Worm (Caenorhabditis elegans) whole organism, mixed stage, embryonic: ENCODE results near the gene R02F2.4.

ENCODE experiments used
- M03D4.4 ChIP-seq: sonication (generic microtip); optimal IDR thresholded peaks from 2 replicates; lab custom pipeline; 2017; ENCODE audit warnings: mild to moderate bottlenecking, missing genetic modification characterization, missing compliant biosample characterization
- bed-3 ChIP-seq: fragments of 200-800 bp; sonication (Bioruptor generic); optimal IDR thresholded peaks from 3 replicates; lab custom pipeline; 2018; ENCODE audit warnings: mild to moderate bottlenecking, missing genetic modification characterization, moderate library complexity, missing compliant biosample characterization
- ceh-39 ChIP-seq: fragments of 150-350 bp; optimal IDR thresholded peaks from 2 replicates; lab custom pipeline; 2014; ENCODE audit warnings: missing biosample characterization, missing genetic modification characterization
- ceh-43 ChIP-seq: fragments of 200-800 bp; sonication (Bioruptor generic); optimal IDR thresholded peaks from 2 replicates; lab custom pipeline; 2018; ENCODE audit warnings: mild to moderate bottlenecking, missing genetic modification characterization, moderate library complexity, missing compliant biosample characterization
- ceh-83 ChIP-seq: fragments of 200-800 bp; sonication (Bioruptor generic); optimal IDR thresholded peaks from 2 replicates; lab custom pipeline; 2018; ENCODE audit warnings: mild to moderate bottlenecking, missing genetic modification characterization, missing compliant biosample characterization
- ces-1 ChIP-seq: fragments of 150-350 bp; optimal IDR thresholded peaks from 2 replicates; lab custom pipeline; 2014; ENCODE audit warnings: missing biosample characterization, missing genetic modification reagents, missing genetic modification characterization
- cnd-1 ChIP-seq: fragments of 200-800 bp; sonication (Bioruptor generic); optimal IDR thresholded peaks from 2 replicates; lab custom pipeline; 2018; ENCODE audit warnings: mild to moderate bottlenecking, missing genetic modification characterization, missing compliant biosample characterization
- drap-1 ChIP-seq: fragments of 200-800 bp; sonication (Bioruptor generic); optimal IDR thresholded peaks from 3 replicates; lab custom pipeline; 2018; ENCODE audit warnings: mild to moderate bottlenecking, missing genetic modification characterization, missing compliant biosample characterization
- elt-1 ChIP-seq: sonication (generic microtip); optimal IDR thresholded peaks from 2 replicates; lab custom pipeline; 2017; ENCODE audit warnings: missing genetic modification characterization, mild to moderate bottlenecking, missing compliant biosample characterization, antibody characterized with exemption, moderate library complexity, borderline replicate concordance; ENCODE audit not compliant: insufficient read depth
- elt-3 ChIP-seq: fragments of 150-350 bp; optimal IDR thresholded peaks from 2 replicates; lab custom pipeline; 2014; ENCODE audit warnings: missing biosample characterization, missing genetic modification characterization
- ham-2 ChIP-seq: fragments of 200-800 bp; sonication (Bioruptor generic); optimal IDR thresholded peaks from 2 replicates; lab custom pipeline; 2018; ENCODE audit warnings: mild to moderate bottlenecking, missing genetic modification characterization, missing compliant biosample characterization
- hlh-1 ChIP-seq: fragments of 150-350 bp; optimal IDR thresholded peaks from 2 replicates; lab custom pipeline; 2014; ENCODE audit warnings: missing biosample characterization, missing genetic modification reagents, missing genetic modification characterization
- lin-13 ChIP-seq: fragments of 150-350 bp; optimal IDR thresholded peaks from 2 replicates; lab custom pipeline; 2014; ENCODE audit warnings: missing biosample characterization, missing genetic modification characterization
- lsy-2 ChIP-seq: fragments of 150-350 bp; optimal IDR thresholded peaks from 2 replicates; lab custom pipeline; 2014; ENCODE audit warnings: missing biosample characterization, missing genetic modification characterization
- mab-5 ChIP-seq: fragments of 150-350 bp; optimal IDR thresholded peaks from 2 replicates; lab custom pipeline; 2014; ENCODE audit warnings: missing biosample characterization, missing genetic modification characterization
- mep-1 ChIP-seq: fragments of 150-350 bp; optimal IDR thresholded peaks from 2 replicates; lab custom pipeline; 2017; ENCODE audit warnings: missing biosample characterization, missing genetic modification reagents, missing genetic modification characterization, inconsistent platforms
- nhr-12 ChIP-seq: fragments of 150-350 bp; optimal IDR thresholded peaks from 2 replicates; lab custom pipeline; 2014; ENCODE audit warnings: missing biosample characterization, missing genetic modification characterization
- nhr-2 ChIP-seq: fragments of 150-350 bp; optimal IDR thresholded peaks from 2 replicates; lab custom pipeline; 2014; ENCODE audit warnings: missing biosample characterization, missing genetic modification characterization
- nhr-237 ChIP-seq: fragments of 150-350 bp; optimal IDR thresholded peaks from 2 replicates; lab custom pipeline; 2014; ENCODE audit warnings: missing biosample characterization, missing genetic modification characterization
- nhr-28 ChIP-seq: fragments of 150-350 bp; optimal IDR thresholded peaks from 2 replicates; lab custom pipeline; 2014; ENCODE audit warnings: missing biosample characterization, missing genetic modification characterization
- nhr-76 ChIP-seq: sonication (generic microtip); optimal IDR thresholded peaks from 2 replicates; lab custom pipeline; 2017; ENCODE audit warnings: missing biosample characterization, missing genetic modification characterization
- pha-4 ChIP-seq: fragments of 150-350 bp; optimal IDR thresholded peaks from 2 replicates; lab custom pipeline; 2018; ENCODE audit warnings: missing biosample characterization, missing genetic modification reagents, missing genetic modification characterization
- snpc-4 ChIP-seq: fragments of 150-350 bp; optimal IDR thresholded peaks from 2 replicates; lab custom pipeline; 2014; ENCODE audit warnings: missing biosample characterization, missing genetic modification characterization
- sptf-1 ChIP-seq: sonication (generic microtip); optimal IDR thresholded peaks from 2 replicates; lab custom pipeline; 2017; ENCODE audit warnings: mild to moderate bottlenecking, missing genetic modification characterization, moderate library complexity, missing compliant biosample characterization
- tbx-8 ChIP-seq: fragments of 200-800 bp; sonication (Bioruptor generic); optimal IDR thresholded peaks from 2 replicates; lab custom pipeline; 2018; ENCODE audit warnings: mild to moderate bottlenecking, missing genetic modification characterization, moderate library complexity, missing compliant biosample characterization
- unc-120 ChIP-seq: sonication (generic microtip); optimal IDR thresholded peaks from 2 replicates; lab custom pipeline; 2017; ENCODE audit warnings: missing genetic modification characterization, missing compliant biosample characterization; ENCODE audit not compliant: poor library complexity, severe bottlenecking
- unc-39 ChIP-seq: fragments of 150-350 bp; optimal IDR thresholded peaks from 2 replicates; lab custom pipeline; 2014; ENCODE audit warnings: missing biosample characterization, missing genetic modification characterization
- unc-62 ChIP-seq: fragments of 150-350 bp; optimal IDR thresholded peaks from 2 replicates; lab custom pipeline; 2014; ENCODE audit warnings: missing biosample characterization, missing genetic modification reagents, missing genetic modification characterization
- ztf-11 ChIP-seq: fragments of 150-350 bp; optimal IDR thresholded peaks from 2 replicates; lab custom pipeline; 2014; ENCODE audit warnings: missing biosample characterization, missing genetic modification characterization

R02F2.4 gene

DNA sequence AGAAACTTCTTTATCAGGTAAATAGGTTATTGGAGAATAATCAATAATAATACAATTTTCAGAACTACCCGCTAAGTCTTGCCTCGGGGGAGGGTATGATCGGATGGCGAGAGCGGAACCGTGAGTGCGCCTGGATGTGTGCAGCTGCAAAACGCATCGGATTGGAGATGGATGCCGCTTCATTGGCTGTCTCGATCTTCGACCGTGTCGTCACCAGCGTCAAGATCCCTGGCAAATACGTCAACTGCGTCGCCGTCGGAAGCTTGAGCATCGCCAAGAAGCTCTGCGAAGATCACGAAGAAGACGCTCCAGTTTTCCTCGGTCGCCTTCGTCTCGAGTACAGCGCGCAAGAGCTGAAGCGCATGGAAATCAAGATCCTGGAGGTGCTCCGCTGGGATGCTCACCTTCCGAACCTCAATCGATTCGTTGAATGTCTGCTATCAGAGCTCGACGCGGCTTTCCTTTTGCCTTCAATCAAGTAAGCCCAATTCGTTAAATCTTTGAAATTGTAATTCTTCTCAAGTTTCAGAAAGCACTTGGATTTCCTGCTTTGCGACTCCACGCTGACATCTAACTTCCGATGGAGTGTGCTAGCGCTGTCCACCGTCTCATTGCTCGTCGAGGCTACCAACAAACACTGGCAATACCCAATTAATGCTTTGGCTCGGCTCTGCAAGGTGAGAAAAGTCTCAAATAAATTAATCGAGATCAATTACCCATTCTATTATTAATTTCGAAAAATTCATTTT is 20.8 kb downstream of the R02F2.4 start:
- TF ChIP-seq elt-3 (tag; lab: Kevin White, UChicago) (no peak), nhr-2 (tag; lab: Kevin White, UChicago) (no peak), hlh-1 (tag; lab: Kevin White, UChicago) (no peak), unc-39 (tag; lab: Kevin White, UChicago) (no peak), unc-120 (tag; lab: Kevin White, UChicago) (no peak), tbx-8 (GFP tag; lab: Kevin White, UChicago) (no peak)

DNA sequence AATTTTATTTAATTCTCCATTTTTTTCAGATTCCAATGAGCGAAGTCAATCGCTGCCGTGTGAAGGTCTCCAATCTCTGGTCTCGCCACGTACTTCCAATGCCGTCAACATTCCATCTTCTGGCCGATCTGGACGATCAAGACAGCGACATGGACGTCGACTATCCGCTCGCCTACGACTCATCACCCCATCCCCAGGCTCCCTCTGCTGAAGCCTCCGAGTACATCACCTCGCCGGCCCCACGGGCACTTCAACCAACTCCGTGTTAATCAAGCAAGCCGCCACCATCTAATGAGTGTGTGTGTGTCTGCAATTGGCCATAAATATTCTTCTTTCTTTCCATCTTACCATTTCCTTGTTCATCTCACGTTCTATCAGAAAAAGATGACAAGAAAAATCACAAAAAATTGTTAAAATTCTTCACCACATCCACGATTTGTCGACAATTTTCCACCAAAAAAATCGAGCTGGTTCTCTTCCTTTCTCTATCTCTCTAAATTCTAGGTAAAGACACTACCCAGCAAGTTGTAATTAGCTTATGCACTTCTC is 21.5 kb downstream of the R02F2.4 start:
- TF ChIP-seq unc-39 (tag; lab: Kevin White, UChicago) (no peak), drap-1 (GFP tag; lab: Kevin White, UChicago) (no peak), pha-4 (tag; lab: Kevin White, UChicago) (no peak), ztf-11 (tag; lab: Kevin White, UChicago) (no peak), nhr-2 (tag; lab: Kevin White, UChicago) (no peak), unc-120 (tag; lab: Kevin White, UChicago) (no peak), ces-1 (no peak), sptf-1 (tag; lab: Kevin White, UChicago) (no peak), lsy-2 (tag; lab: Kevin White, UChicago) (no peak), mep-1 (tag; lab: Kevin White, UChicago) (no peak), mab-5 (tag; lab: Kevin White, UChicago) (no peak), lin-13 (tag; lab: Kevin White, UChicago) (no peak), ceh-39 (tag; lab: Kevin White, UChicago) (no peak), ceh-43 (GFP tag; lab: Kevin White, UChicago) (no peak), nhr-28 (tag; lab: Kevin White, UChicago) (no peak), snpc-4 (no peak), nhr-237 (tag; lab: Kevin White, UChicago) (no peak)

DNA sequence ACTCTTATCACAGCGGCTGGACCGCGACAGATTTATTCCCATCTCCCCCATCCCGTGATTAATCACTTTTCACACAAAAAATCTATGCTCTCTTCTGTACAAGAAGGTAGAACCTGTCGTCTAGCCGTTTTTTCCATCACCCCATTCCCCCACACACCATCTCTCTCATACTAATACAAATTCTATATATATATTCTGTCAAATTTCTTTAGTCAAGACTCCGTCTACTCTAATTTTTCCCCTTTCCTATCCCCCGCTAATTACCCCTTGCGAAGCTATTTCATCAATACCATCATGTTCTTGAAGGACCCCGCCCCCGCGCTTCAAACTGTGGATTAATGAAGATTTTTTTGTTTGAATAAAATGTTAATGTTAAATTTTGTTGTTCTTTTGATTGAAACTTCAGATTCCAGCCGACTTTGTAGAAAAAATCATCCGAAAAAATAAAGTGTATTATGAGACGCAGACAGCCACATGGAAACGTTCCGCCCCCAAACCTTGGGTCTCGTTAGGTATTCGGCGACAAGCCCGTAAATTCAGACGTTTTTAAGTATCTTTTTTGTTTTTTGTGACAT is 22.0 kb downstream of the R02F2.4 start:
- TF ChIP-seq unc-62 (GFP tag; lab: Kevin White, UChicago) (no peak), snpc-4 (no peak), ham-2 (GFP tag; lab: Kevin White, UChicago) (no peak), M03D4.4 (peak; percentile 18)
- TF ChIP-seq, all 35 proteins: peak for 1

DNA sequence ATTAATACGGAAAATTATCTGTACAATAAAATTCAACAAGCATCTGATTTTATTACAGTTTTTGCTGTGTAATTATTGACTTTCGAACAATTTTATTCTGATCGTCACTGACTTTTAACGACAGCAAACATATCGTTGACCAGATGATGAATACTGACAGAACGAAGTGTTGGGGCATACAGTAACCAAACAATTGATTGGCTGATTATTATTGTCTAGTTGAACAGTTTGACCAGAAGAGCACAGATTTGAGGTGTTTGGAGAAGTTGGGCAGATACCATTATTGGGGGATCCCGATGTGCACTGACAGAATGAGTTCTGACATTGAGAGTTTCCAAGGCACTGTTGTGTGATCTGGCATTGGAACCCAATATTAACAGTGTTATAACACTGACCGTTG is 22.8 kb downstream of the R02F2.4 start:
- no peak for TF ChIP-seq mab-5 (tag; lab: Kevin White, UChicago)
- TF ChIP-seq snpc-4: no peak
- TF ChIP-seq ztf-11 (tag; lab: Kevin White, UChicago): no peak
- TF ChIP-seq lin-13 (tag; lab: Kevin White, UChicago): no peak
- TF ChIP-seq cnd-1 (tag; lab: Kevin White, UChicago): no peak
- no peak for TF ChIP-seq tbx-8 (GFP tag; lab: Kevin White, UChicago)
- TF ChIP-seq ceh-39 (tag; lab: Kevin White, UChicago): no peak
- no peak for TF ChIP-seq ceh-83 (GFP tag; lab: Kevin White, UChicago)
- no peak for TF ChIP-seq unc-120 (tag; lab: Kevin White, UChicago)
- TF ChIP-seq M03D4.4: no peak
- no peak for TF ChIP-seq bed-3
- TF ChIP-seq ces-1: no peak
- TF ChIP-seq nhr-76 (tag; lab: Kevin White, UChicago): no peak
- no peak for TF ChIP-seq elt-1
- no peak for TF ChIP-seq hlh-1 (tag; lab: Kevin White, UChicago)
- TF ChIP-seq nhr-237 (tag; lab: Kevin White, UChicago): no peak
- no peak for TF ChIP-seq elt-3 (tag; lab: Kevin White, UChicago)
- no peak for TF ChIP-seq pha-4 (tag; lab: Kevin White, UChicago)

DNA sequence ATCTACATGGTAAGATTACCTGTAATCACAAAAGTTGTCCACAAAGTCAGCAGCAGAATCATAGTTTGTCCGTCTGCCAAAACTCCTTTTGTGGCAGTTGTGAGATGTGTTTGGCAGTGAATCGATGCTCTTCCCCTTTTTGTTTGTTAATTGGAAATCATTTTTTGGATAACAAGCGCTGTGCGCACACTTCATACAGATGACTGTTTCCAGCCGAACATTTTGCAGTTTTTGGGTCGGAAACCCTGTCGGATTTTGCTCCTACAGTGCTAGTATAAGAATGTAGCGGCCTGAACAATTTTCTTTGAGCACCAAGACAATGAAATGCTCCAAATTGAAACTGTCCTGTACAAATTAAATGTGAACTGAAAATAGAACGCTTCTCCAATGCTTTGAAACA is 24.6 kb downstream of the R02F2.4 start, which contains the start of gene D1044.7:
TSS of gene D1044.7 (minus strand) at position 101 of the 400 bp plus-strand sequence.
- no peak for TF ChIP-seq nhr-12
